Worm (Caenorhabditis elegans): ENCODE data around the gene pcdr-1.

DNA sequence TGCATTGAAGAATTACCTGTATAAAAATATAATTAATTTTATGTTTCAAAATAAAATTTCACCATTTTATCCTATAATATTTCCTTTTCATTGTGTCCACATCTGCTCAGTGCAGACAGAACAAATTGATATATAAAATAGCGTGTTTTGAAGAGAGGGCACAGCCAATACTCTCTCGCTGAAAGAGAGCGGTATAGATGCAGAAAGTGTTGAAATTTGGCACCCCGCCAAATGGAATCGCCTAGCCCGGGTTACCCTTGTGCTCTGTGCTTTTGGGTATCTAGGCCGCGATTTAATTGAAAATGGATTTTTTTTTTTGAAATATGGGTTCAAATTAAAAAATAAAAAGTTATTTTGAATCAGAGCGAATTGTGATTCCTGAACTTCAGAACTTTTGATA lies 49.4 kb upstream of the pcdr-1 start:
- TF ChIP-seq dao-5 (tag; optimal IDR thresholded peaks at IDR 0.05): no peak
- TF ChIP-seq him-1 (tag; optimal IDR thresholded peaks at IDR 0.05): no peak
